Fruit fly (Drosophila melanogaster) whole organism, embryonic: Measurements from ENCODE around the gene CG15043.
A peak's percentile ranks its signal among the peaks of the same experiment; 100 is the strongest.

Experiments
- Aef1 ChIP-seq: fragments of 200-800 bp; sonication (Bioruptor generic); IDR thresholded peaks from 3 replicates; pipeline ENCODE4 v1.3.6; 2022; ENCODE audit warnings: missing biosample characterization, missing genetic modification characterization
- B-H1 ChIP-seq: fragments of 200-800 bp; sonication (Bioruptor generic); IDR thresholded peaks from 3 replicates; pipeline ENCODE4 v1.3.6; 2022; ENCODE audit warnings: missing biosample characterization, missing genetic modification characterization
- Bteb2 ChIP-seq: fragments of 200-800 bp; sonication (Bioruptor generic); optimal IDR thresholded peaks from 2 replicates; lab custom pipeline; 2016; ENCODE audit warnings: missing biosample characterization, missing genetic modification characterization
- CG11247 ChIP-seq: fragments of 200-800 bp; sonication (Bioruptor generic); IDR thresholded peaks from 2 replicates; pipeline ENCODE4 v1.3.6; 2022; ENCODE audit warnings: missing biosample characterization, missing genetic modification characterization
- CG11695 ChIP-seq: fragments of 200-800 bp; sonication (Bioruptor generic); IDR thresholded peaks from 3 replicates; pipeline ENCODE4 v1.3.6; 2022; ENCODE audit warnings: missing biosample characterization, missing genetic modification characterization
- CG12219 ChIP-seq: fragments of 200-800 bp; sonication (Bioruptor generic); optimal IDR thresholded peaks from 3 replicates; lab custom pipeline; 2018; ENCODE audit warnings: missing biosample characterization, mild to moderate bottlenecking, missing genetic modification characterization
- CG12299 ChIP-seq: fragments of 200-800 bp; sonication (Bioruptor generic); optimal IDR thresholded peaks from 2 replicates; lab custom pipeline; 2018; ENCODE audit warnings: missing biosample characterization, mild to moderate bottlenecking, missing genetic modification characterization
- CG13775 ChIP-seq: fragments of 200-800 bp; sonication (Bioruptor generic); optimal IDR thresholded peaks from 3 replicates; lab custom pipeline; 2017; ENCODE audit warnings: missing biosample characterization, mild to moderate bottlenecking, missing genetic modification characterization
- CG15696 ChIP-seq: fragments of 200-800 bp; sonication (Bioruptor generic); optimal IDR thresholded peaks from 2 replicates; lab custom pipeline; 2019; ENCODE audit warnings: missing biosample characterization, mild to moderate bottlenecking, missing genetic modification characterization, moderate library complexity
- CG1602 ChIP-seq: fragments of 200-800 bp; sonication (Bioruptor generic); optimal IDR thresholded peaks from 3 replicates; lab custom pipeline; 2016; ENCODE audit warnings: missing biosample characterization, missing genetic modification characterization
- CG17359 ChIP-seq: fragments of 200-800 bp; sonication (Bioruptor generic); optimal IDR thresholded peaks from 3 replicates; lab custom pipeline; 2018; ENCODE audit warnings: missing biosample characterization, mild to moderate bottlenecking, missing genetic modification characterization, moderate library complexity
- CG18262 ChIP-seq: fragments of 200-800 bp; optimal IDR thresholded peaks from 3 replicates; lab custom pipeline; 2019; ENCODE audit warnings: missing biosample characterization, mild to moderate bottlenecking, missing genetic modification characterization, moderate library complexity
- CG2129 ChIP-seq: fragments of 200-800 bp; sonication (Bioruptor generic); IDR thresholded peaks from 2 replicates; pipeline ENCODE4 v1.3.6; 2022; ENCODE audit warnings: missing biosample characterization, missing genetic modification characterization; ENCODE audit not compliant: partially characterized antibody
- CG31365 ChIP-seq: fragments of 200-800 bp; sonication (Bioruptor generic); optimal IDR thresholded peaks from 2 replicates; lab custom pipeline; 2018; ENCODE audit warnings: missing biosample characterization, mild to moderate bottlenecking, missing genetic modification characterization
- CG32772 ChIP-seq: fragments of 200-800 bp; sonication (Bioruptor generic); IDR thresholded peaks from 2 replicates; pipeline ENCODE4 v1.3.6; 2022; ENCODE audit warnings: missing biosample characterization, missing genetic modification characterization
- CG4360 ChIP-seq: fragments of 200-800 bp; sonication (Bioruptor generic); IDR thresholded peaks from 2 replicates; pipeline ENCODE4 v1.3.6; 2022; ENCODE audit warnings: missing biosample characterization, missing genetic modification characterization
- CG5245 ChIP-seq: fragments of 200-800 bp; sonication (Bioruptor generic); optimal IDR thresholded peaks from 3 replicates; lab custom pipeline; 2016; ENCODE audit warnings: missing biosample characterization, missing genetic modification characterization
- CG7987 ChIP-seq: fragments of 200-800 bp; sonication (Bioruptor generic); optimal IDR thresholded peaks from 2 replicates; lab custom pipeline; 2018; ENCODE audit warnings: missing biosample characterization, mild to moderate bottlenecking, missing genetic modification characterization, moderate library complexity
- CG8359 ChIP-seq: fragments of 200-800 bp; sonication (Bioruptor generic); optimal IDR thresholded peaks from 2 replicates; lab custom pipeline; 2017; ENCODE audit warnings: missing biosample characterization, mild to moderate bottlenecking, missing genetic modification characterization, borderline replicate concordance
- CG8944 ChIP-seq: fragments of 200-800 bp; sonication (Bioruptor generic); optimal IDR thresholded peaks from 3 replicates; lab custom pipeline; 2016; ENCODE audit warnings: missing biosample characterization, missing genetic modification characterization
- CG9727 ChIP-seq: fragments of 200-800 bp; sonication (Bioruptor generic); optimal IDR thresholded peaks from 3 replicates; lab custom pipeline; 2017; ENCODE audit warnings: missing biosample characterization, mild to moderate bottlenecking, missing genetic modification characterization
- CG9817 ChIP-seq: fragments of 200-800 bp; sonication (Bioruptor generic); optimal IDR thresholded peaks from 2 replicates; lab custom pipeline; 2018; ENCODE audit warnings: missing biosample characterization, mild to moderate bottlenecking, missing genetic modification characterization, moderate library complexity
- CoRest ChIP-seq: fragments of 200-800 bp; sonication (Bioruptor generic); optimal IDR thresholded peaks from 3 replicates; lab custom pipeline; 2018; ENCODE audit warnings: missing biosample characterization, mild to moderate bottlenecking, missing genetic modification characterization, moderate library complexity
- Dad ChIP-seq: fragments of 200-800 bp; sonication (Bioruptor generic); optimal IDR thresholded peaks from 3 replicates; lab custom pipeline; 2016; ENCODE audit warnings: missing biosample characterization, missing genetic modification characterization
- Kr ChIP-seq: fragments of 200-800 bp; sonication (Bioruptor generic); optimal IDR thresholded peaks from 2 replicates; lab custom pipeline; 2017; ENCODE audit warnings: missing biosample characterization, mild to moderate bottlenecking, missing genetic modification characterization
- Ravus ChIP-seq: fragments of 200-800 bp; sonication (Bioruptor generic); IDR thresholded peaks from 2 replicates; pipeline ENCODE4 v1.3.6; 2022; ENCODE audit warnings: missing biosample characterization, missing genetic modification characterization
- Sry-β ChIP-seq: fragments of 200-800 bp; sonication (Bioruptor generic); optimal IDR thresholded peaks from 2 replicates; lab custom pipeline; 2018; ENCODE audit warnings: missing biosample characterization, mild to moderate bottlenecking, missing genetic modification characterization, moderate library complexity
- Stat92E ChIP-seq, 3 experiments: fragments of >200 bp in 2 of 3; fragments of 200-800 bp in 1 of 3; sonication (Bioruptor generic) in 1 of 3; optimal IDR thresholded peaks; 2 replicates each; lab custom pipeline; 2017 to 2019; ENCODE audit warnings: missing biosample characterization in 3 of 3, missing genetic modification characterization in 3 of 3, mild to moderate bottlenecking in 1 of 3, moderate library complexity in 1 of 3
- TFAM ChIP-seq: fragments of 200-800 bp; sonication (Bioruptor generic); optimal IDR thresholded peaks from 2 replicates; lab custom pipeline; 2017; ENCODE audit warnings: missing biosample characterization, missing genetic modification characterization, inconsistent platforms
- Vsx1 ChIP-seq: fragments of 200-800 bp; sonication (Bioruptor generic); optimal IDR thresholded peaks from 2 replicates; lab custom pipeline; 2017; ENCODE audit warnings: missing biosample characterization, mild to moderate bottlenecking, missing genetic modification characterization, missing genetic modification reagents
- Xrp1 ChIP-seq: fragments of 200-800 bp; sonication (Bioruptor generic); IDR thresholded peaks from 2 replicates; pipeline ENCODE4 v1.3.6; 2022; ENCODE audit warnings: missing biosample characterization, missing genetic modification characterization
- aop ChIP-seq: fragments of 200-800 bp; sonication (Bioruptor generic); IDR thresholded peaks from 2 replicates; pipeline ENCODE4 v1.3.6; 2022; ENCODE audit warnings: missing biosample characterization, missing genetic modification characterization
- cato ChIP-seq: fragments of 200-800 bp; sonication (Bioruptor generic); optimal IDR thresholded peaks from 2 replicates; lab custom pipeline; 2016; ENCODE audit warnings: missing biosample characterization, missing genetic modification characterization, borderline replicate concordance
- crc ChIP-seq: fragments of 200-800 bp; sonication (Bioruptor generic); optimal IDR thresholded peaks from 2 replicates; lab custom pipeline; 2016; ENCODE audit warnings: missing biosample characterization, missing genetic modification characterization
- ewg ChIP-seq: fragments of 200-800 bp; sonication (Bioruptor generic); optimal IDR thresholded peaks from 3 replicates; lab custom pipeline; 2017; ENCODE audit warnings: mild to moderate bottlenecking, missing biosample characterization, missing genetic modification reagents, missing genetic modification characterization
- fd102C ChIP-seq: fragments of 200-800 bp; sonication (Bioruptor generic); optimal IDR thresholded peaks from 2 replicates; lab custom pipeline; 2018; ENCODE audit warnings: missing biosample characterization, mild to moderate bottlenecking, missing genetic modification characterization, moderate library complexity
- fd3F ChIP-seq: fragments of 200-800 bp; sonication (Bioruptor generic); optimal IDR thresholded peaks from 2 replicates; lab custom pipeline; 2018; ENCODE audit warnings: missing biosample characterization, mild to moderate bottlenecking, missing genetic modification characterization, moderate library complexity
- gfzf ChIP-seq: fragments of 200-800 bp; sonication (Bioruptor generic); optimal IDR thresholded peaks from 2 replicates; lab custom pipeline; 2016; ENCODE audit warnings: missing biosample characterization, mild to moderate bottlenecking, missing genetic modification characterization, moderate library complexity
- grn ChIP-seq: fragments of 200-800 bp; sonication (Bioruptor generic); optimal IDR thresholded peaks from 3 replicates; lab custom pipeline; 2017; ENCODE audit warnings: missing biosample characterization, missing genetic modification characterization
- ham ChIP-seq: fragments of 200-800 bp; sonication (Bioruptor generic); IDR thresholded peaks from 2 replicates; pipeline ENCODE4 v1.3.6; 2022; ENCODE audit warnings: missing biosample characterization, missing genetic modification characterization
- hbn ChIP-seq: fragments of 200-800 bp; sonication (Bioruptor generic); IDR thresholded peaks from 2 replicates; pipeline ENCODE4 v1.3.6; 2022; ENCODE audit warnings: missing biosample characterization, missing genetic modification characterization; ENCODE audit not compliant: partially characterized antibody
- klu ChIP-seq: fragments of 200-800 bp; sonication (Bioruptor generic); IDR thresholded peaks from 2 replicates; pipeline ENCODE4 v1.3.6; 2022; ENCODE audit warnings: missing biosample characterization, missing genetic modification characterization
- odd ChIP-seq: fragments of 200-800 bp; sonication (Bioruptor generic); optimal IDR thresholded peaks from 2 replicates; lab custom pipeline; 2017; ENCODE audit warnings: missing biosample characterization, mild to moderate bottlenecking, missing genetic modification characterization
- pb ChIP-seq: fragments of 200-800 bp; sonication (Bioruptor generic); optimal IDR thresholded peaks from 3 replicates; lab custom pipeline; 2016; ENCODE audit warnings: missing biosample characterization, missing genetic modification characterization
- salm ChIP-seq: fragments of 200-800 bp; sonication (Bioruptor generic); optimal IDR thresholded peaks from 2 replicates; lab custom pipeline; 2018; ENCODE audit warnings: missing biosample characterization, mild to moderate bottlenecking, missing genetic modification characterization
- slou ChIP-seq: fragments of 200-800 bp; sonication (Bioruptor generic); optimal IDR thresholded peaks from 3 replicates; lab custom pipeline; 2016; ENCODE audit warnings: missing biosample characterization, missing genetic modification characterization
- twi ChIP-seq: fragments of 200-800 bp; optimal IDR thresholded peaks from 2 replicates; lab custom pipeline; 2019; ENCODE audit warnings: missing biosample characterization, mild to moderate bottlenecking, missing genetic modification characterization, moderate library complexity
- usp ChIP-seq: fragments of >200 bp; optimal IDR thresholded peaks from 2 replicates; lab custom pipeline; 2017; ENCODE audit warnings: missing biosample characterization, missing genetic modification characterization
- wek ChIP-seq: fragments of 200-800 bp; sonication (Bioruptor generic); optimal IDR thresholded peaks from 3 replicates; lab custom pipeline; 2018; ENCODE audit warnings: missing biosample characterization, mild to moderate bottlenecking, missing genetic modification characterization, moderate library complexity
- yki ChIP-seq: fragments of >200 bp; optimal IDR thresholded peaks from 3 replicates; lab custom pipeline; 2018
- z ChIP-seq: fragments of 200-800 bp; sonication (Bioruptor generic); IDR thresholded peaks from 3 replicates; pipeline ENCODE4 v1.3.6; 2022; ENCODE audit warnings: missing biosample characterization, missing genetic modification characterization

CG15043 gene

DNA sequence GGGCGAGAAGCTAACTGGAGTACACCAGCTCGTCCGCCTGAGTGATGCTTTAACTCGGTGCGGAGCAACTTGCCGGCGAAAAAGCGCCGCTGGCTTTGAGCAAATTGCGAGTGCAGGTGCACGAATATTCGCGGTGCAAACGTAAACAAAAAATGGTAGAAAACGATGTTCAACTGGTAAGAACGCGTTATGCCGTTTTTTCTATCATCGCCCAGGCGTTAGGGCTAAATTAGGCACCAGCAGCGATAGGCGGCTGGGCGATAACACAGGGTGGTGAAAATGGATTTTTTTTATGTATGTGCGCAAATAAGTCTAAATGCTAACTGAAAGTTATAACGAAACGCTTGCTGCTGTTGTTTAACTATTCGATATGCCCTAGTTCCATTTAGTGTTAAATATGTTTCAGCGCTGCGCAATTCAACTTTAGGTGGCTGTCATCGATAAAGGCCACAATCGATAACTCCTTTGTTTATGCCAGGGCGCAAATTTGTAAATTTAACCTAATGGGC, 5.8 kb upstream of the CG15043 start, which contains the start of the genes Pgant7 and Xrcc2 (continued):
- TF ChIP-seq CG11695 (GFP tag; lab: Robert Waterston, UW) (no peak), aop (GFP tag; lab: Robert Waterston, UW) (no peak), grn (no peak), CG2129 (GFP tag; lab: Robert Waterston, UW) (peak; percentile 34; the same call in 1 of the 2 replicates), CG17359 (no peak), yki (lab: Kevin White, UChicago) (no peak), salm (tag; lab: Kevin White, UChicago) (no peak), CG12219 (no peak), Bteb2 (GFP tag; lab: Kevin White, UChicago) (no peak), fd102C (no peak), CG4360 (GFP tag; lab: Robert Waterston, UW) (no peak), crc (no peak), CG9817 (tag; lab: Kevin White, UChicago) (no peak), CG8944 (GFP tag; lab: Kevin White, UChicago) (no peak), TFAM (no peak), Kr (GFP tag; lab: Kevin White, UChicago) (no peak), CG31365 (tag; lab: Kevin White, UChicago) (no peak), gfzf (GFP tag; lab: Kevin White, UChicago) (peak; percentile 88), wek (GFP tag; lab: Kevin White, UChicago) (no peak), Dad (GFP tag; lab: Kevin White, UChicago) (no peak), CG12299 (tag; lab: Kevin White, UChicago) (no peak), odd (no peak), Vsx1 (GFP tag; lab: Kevin White, UChicago) (no peak), pb (GFP tag; lab: Kevin White, UChicago) (no peak), hbn (GFP tag; lab: Robert Waterston, UW) (0 out of 2 replicates have a peak, but pooled peaks have one; percentile 35), B-H1 (GFP tag; lab: Robert Waterston, UW) (no peak), CG9727 (GFP tag; lab: Kevin White, UChicago) (no peak), CG1602 (GFP tag; lab: Kevin White, UChicago) (no peak), twi (tag; lab: Kevin White, UChicago) (no peak), CG13775 (GFP tag; lab: Kevin White, UChicago) (no peak), CG15696 (tag; lab: Kevin White, UChicago) (no peak), Aef1 (no peak), fd3F (GFP tag; lab: Kevin White, UChicago) (no peak), ham (GFP tag; lab: Robert Waterston, UW) (no peak), Stat92E (GFP tag; optimal IDR thresholded peaks at IDR 0.05; lab: Kevin White, UChicago) (no peak), Xrp1 (no peak), klu (GFP tag; lab: Robert Waterston, UW) (no peak), CG7987 (GFP tag; lab: Kevin White, UChicago) (no peak), CG18262 (tag; lab: Kevin White, UChicago) (no peak), CG11247 (GFP tag; lab: Robert Waterston, UW) (no peak), CG8359 (GFP tag; lab: Kevin White, UChicago) (no peak), Sry-β (GFP tag; lab: Kevin White, UChicago) (no peak), ewg (GFP tag; lab: Kevin White, UChicago) (no peak), CG32772 (GFP tag; lab: Robert Waterston, UW) (no peak), cato (no peak), z (no peak), CG5245 (GFP tag; lab: Kevin White, UChicago) (no peak), usp (GFP tag; lab: Kevin White, UChicago) (no peak), Ravus (no peak), slou (GFP tag; lab: Kevin White, UChicago) (no peak), CoRest (tag; lab: Kevin White, UChicago) (no peak)
